Worm (Caenorhabditis elegans) whole organism, young adult: Measurements from ENCODE around the gene nhr-36.

Source experiments
- C06A6.2 ChIP-seq: fragments of 200-800 bp; sonication (Bioruptor generic); conservative IDR thresholded peaks from 2 replicates; pipeline ENCODE4 v1.3.6; 2022; ENCODE audit warnings: missing genetic modification characterization, missing compliant biosample characterization
- D2030.7 ChIP-seq: fragments of 200-800 bp; sonication (Bioruptor generic); IDR thresholded peaks from 2 replicates; pipeline ENCODE4 v1.3.6; 2022; ENCODE audit warnings: missing genetic modification reagents, missing genetic modification characterization, missing compliant biosample characterization
- F10E7.11 ChIP-seq: sonication (generic microtip); optimal IDR thresholded peaks from 2 replicates; lab custom pipeline; 2017; ENCODE audit warnings: mild to moderate bottlenecking, missing genetic modification characterization, moderate library complexity, missing compliant biosample characterization
- F33H1.4 ChIP-seq: fragments of 200-800 bp; sonication (Bioruptor generic); IDR thresholded peaks from 2 replicates; pipeline ENCODE4 v1.3.6; 2022; ENCODE audit warnings: missing genetic modification reagents, missing genetic modification characterization, missing compliant biosample characterization
- T07F8.4 ChIP-seq: sonication (generic microtip); optimal IDR thresholded peaks from 2 replicates; lab custom pipeline; 2016; ENCODE audit warnings: mild to moderate bottlenecking, missing genetic modification characterization, moderate library complexity, missing compliant biosample characterization
- Y56A3A.18 ChIP-seq: fragments of 200-800 bp; sonication (Bioruptor generic); IDR thresholded peaks from 2 replicates; pipeline ENCODE4 v1.3.6; 2022; ENCODE audit warnings: missing genetic modification reagents, missing genetic modification characterization, missing compliant biosample characterization
- Y95B8A.8 ChIP-seq: fragments of 200-800 bp; sonication (Bioruptor generic); IDR thresholded peaks from 2 replicates; pipeline ENCODE4 v1.3.6; 2022; ENCODE audit warnings: missing genetic modification reagents, missing genetic modification characterization, missing compliant biosample characterization
- akir-1 ChIP-seq: fragments of 200-800 bp; sonication (Bioruptor generic); optimal IDR thresholded peaks from 2 replicates; lab custom pipeline; 2018; ENCODE audit warnings: mild to moderate bottlenecking, missing genetic modification characterization, moderate library complexity, missing compliant biosample characterization
- ama-1 ChIP-seq, 3 experiments: fragments of 150-350 bp in 1 of 3; sonication (generic microtip) in 2 of 3; optimal IDR thresholded peaks; 2 replicates each; lab custom pipeline; 2014 to 2018; ENCODE audit warnings: missing biosample characterization in 2 of 3, missing genetic modification characterization in 2 of 3, missing genetic modification reagents in 2 of 3
- aptf-3 ChIP-seq: fragments of 200-800 bp; sonication (Bioruptor generic); IDR thresholded peaks from 2 replicates; pipeline ENCODE4 v1.3.6; 2022; ENCODE audit warnings: missing genetic modification characterization, missing compliant biosample characterization
- ccch-3 ChIP-seq: fragments of 200-800 bp; sonication (Bioruptor generic); optimal IDR thresholded peaks from 2 replicates; lab custom pipeline; 2018; ENCODE audit warnings: mild to moderate bottlenecking, missing genetic modification characterization, missing compliant biosample characterization
- ceh-100 ChIP-seq: fragments of 200-800 bp; sonication (Bioruptor generic); IDR thresholded peaks from 2 replicates; pipeline ENCODE4 v1.3.6; 2022; ENCODE audit warnings: missing genetic modification reagents, missing genetic modification characterization, missing compliant biosample characterization
- ceh-40 ChIP-seq: fragments of 200-800 bp; sonication (Bioruptor generic); IDR thresholded peaks from 2 replicates; pipeline ENCODE4 v1.3.6; 2022; ENCODE audit warnings: missing genetic modification characterization, missing compliant biosample characterization
- ceh-91 ChIP-seq: fragments of 200-800 bp; sonication (Bioruptor generic); IDR thresholded peaks from 2 replicates; pipeline ENCODE4 v1.3.6; 2022; ENCODE audit warnings: missing genetic modification reagents, missing genetic modification characterization, missing compliant biosample characterization
- chd-7 ChIP-seq: sonication (generic microtip); optimal IDR thresholded peaks from 2 replicates; lab custom pipeline; 2016; ENCODE audit warnings: mild to moderate bottlenecking, missing genetic modification characterization, moderate library complexity, missing compliant biosample characterization
- efl-1 ChIP-seq: fragments of 150-350 bp; optimal IDR thresholded peaks from 2 replicates; lab custom pipeline; 2014; ENCODE audit warnings: missing biosample characterization, missing genetic modification reagents, missing genetic modification characterization
- egl-44 ChIP-seq: fragments of 200-800 bp; sonication (Bioruptor generic); IDR thresholded peaks from 2 replicates; pipeline ENCODE4 v1.3.6; 2022; ENCODE audit warnings: missing genetic modification reagents, missing genetic modification characterization, missing compliant biosample characterization
- ekl-4 ChIP-seq: fragments of 200-800 bp; sonication (Bioruptor generic); IDR thresholded peaks from 2 replicates; pipeline ENCODE4 v1.3.6; 2022; ENCODE audit warnings: missing genetic modification reagents, missing genetic modification characterization, missing compliant biosample characterization
- ets-4 ChIP-seq: fragments of 200-800 bp; sonication (Bioruptor generic); optimal IDR thresholded peaks from 2 replicates; lab custom pipeline; 2018; ENCODE audit warnings: mild to moderate bottlenecking, missing genetic modification characterization, missing compliant biosample characterization
- hmg-1.2 ChIP-seq: fragments of 200-800 bp; sonication (Bioruptor generic); IDR thresholded peaks from 2 replicates; pipeline ENCODE4 v1.3.6; 2022; ENCODE audit warnings: missing genetic modification reagents, missing genetic modification characterization, missing compliant biosample characterization
- hrde-1 ChIP-seq: sonication (generic microtip); optimal IDR thresholded peaks from 2 replicates; lab custom pipeline; 2016; ENCODE audit warnings: missing genetic modification characterization, mild to moderate bottlenecking, missing compliant biosample characterization, moderate library complexity, missing genotype, missing genetic modification reagents, borderline replicate concordance
- lag-1 ChIP-seq: fragments of 200-800 bp; sonication (Bioruptor generic); IDR thresholded peaks from 2 replicates; pipeline ENCODE4 v1.3.6; 2022; ENCODE audit warnings: missing genetic modification reagents, missing genetic modification characterization, missing compliant biosample characterization
- let-526 ChIP-seq: fragments of 200-800 bp; sonication (Bioruptor generic); IDR thresholded peaks from 2 replicates; pipeline ENCODE4 v1.3.6; 2022; ENCODE audit warnings: missing genetic modification reagents, missing genetic modification characterization, missing compliant biosample characterization
- mxl-1 ChIP-seq: sonication (generic microtip); optimal IDR thresholded peaks from 2 replicates; lab custom pipeline; 2016; ENCODE audit warnings: missing genetic modification characterization, missing compliant biosample characterization
- nhr-27 ChIP-seq: fragments of 200-800 bp; sonication (Bioruptor generic); optimal IDR thresholded peaks from 2 replicates; lab custom pipeline; 2018; ENCODE audit warnings: mild to moderate bottlenecking, missing genetic modification characterization, moderate library complexity, missing compliant biosample characterization
- repo-1 ChIP-seq: sonication (generic microtip); optimal IDR thresholded peaks from 2 replicates; lab custom pipeline; 2017; ENCODE audit warnings: mild to moderate bottlenecking, missing genetic modification characterization, missing compliant biosample characterization
- rpc-1 ChIP-seq, 2 experiments: fragments of 150-350 bp in 1 of 2; sonication (generic microtip) in 1 of 2; optimal IDR thresholded peaks; 2 replicates each; lab custom pipeline; 2014 to 2018; ENCODE audit warnings: missing biosample characterization in 1 of 2, missing genetic modification characterization in 1 of 2, missing genetic modification reagents in 1 of 2, missing genotype in 1 of 2
- sea-2 ChIP-seq: fragments of 200-800 bp; sonication (Bioruptor generic); IDR thresholded peaks from 2 replicates; pipeline ENCODE4 v1.3.6; 2022; ENCODE audit warnings: missing genetic modification characterization, missing compliant biosample characterization
- sptf-2 ChIP-seq: fragments of 200-800 bp; sonication (Bioruptor generic); optimal IDR thresholded peaks from 2 replicates; lab custom pipeline; 2018; ENCODE audit warnings: mild to moderate bottlenecking, missing genetic modification characterization, missing compliant biosample characterization
- tlf-1 ChIP-seq: fragments of 200-800 bp; sonication (Bioruptor generic); optimal IDR thresholded peaks from 2 replicates; lab custom pipeline; 2018; ENCODE audit warnings: mild to moderate bottlenecking, missing genetic modification characterization, missing compliant biosample characterization
- unc-62 ChIP-seq: fragments of 150-350 bp; optimal IDR thresholded peaks from 2 replicates; lab custom pipeline; 2014; ENCODE audit warnings: missing biosample characterization, missing genetic modification reagents, missing genetic modification characterization
- ztf-25 ChIP-seq: fragments of 200-800 bp; sonication (Bioruptor generic); IDR thresholded peaks from 2 replicates; pipeline ENCODE4 v1.3.6; 2022; ENCODE audit warnings: missing genetic modification reagents, missing genetic modification characterization, missing compliant biosample characterization
- ztf-26 ChIP-seq: sonication (generic microtip); optimal IDR thresholded peaks from 2 replicates; lab custom pipeline; 2017; ENCODE audit warnings: missing genetic modification characterization, missing compliant biosample characterization

The nhr-36 gene

DNA sequence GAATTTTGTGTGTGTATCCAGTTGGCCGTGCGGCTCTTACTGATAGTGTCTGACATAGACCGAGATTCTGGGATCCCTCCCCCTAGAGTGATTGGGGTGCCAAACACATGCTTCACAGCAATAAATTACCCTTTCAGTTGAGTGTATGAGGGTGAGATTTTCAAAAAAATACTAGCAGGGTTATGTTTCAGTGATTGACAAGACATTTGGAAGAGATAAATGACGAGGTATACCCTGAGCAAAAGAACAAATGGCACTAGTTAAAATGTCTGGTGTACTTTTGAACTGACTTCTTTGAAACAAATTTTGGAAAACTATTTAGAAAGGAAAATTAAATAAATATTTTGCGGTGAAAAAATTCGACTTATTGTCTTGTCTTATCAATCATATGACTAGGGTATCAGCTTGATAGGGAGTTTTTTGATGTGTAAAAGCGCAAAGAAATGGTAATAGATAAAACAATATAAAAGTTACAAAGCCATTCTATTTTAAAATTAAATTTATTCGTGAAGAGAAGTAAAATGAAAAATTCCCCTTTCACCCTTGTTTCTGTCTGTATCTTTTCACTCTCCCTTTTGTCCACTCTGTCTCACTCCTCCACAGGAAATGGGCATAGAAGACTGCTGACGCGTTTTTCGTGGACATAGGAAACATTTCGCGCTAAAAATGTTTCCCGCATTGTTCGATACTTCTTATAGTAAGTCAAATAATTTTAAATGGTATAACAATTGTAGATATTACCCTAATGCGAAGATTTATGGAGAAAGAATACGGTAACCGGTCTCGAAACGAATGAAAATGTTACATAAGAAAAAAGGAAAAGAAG lies 18.0 kb downstream of the nhr-36 start, which contains the start of gene glo-4 (continued):
- TF ChIP-seq let-526 (GFP tag; lab: Robert Waterston, UW) = no peak
- TF ChIP-seq ceh-91 = no peak
- no peak for TF ChIP-seq rpc-1 (optimal IDR thresholded peaks at IDR 0.05; lab: Kevin White, UChicago)
- no peak for TF ChIP-seq rpc-1 (tag; optimal IDR thresholded peaks at IDR 0.05; lab: Kevin White, UChicago)
- TF ChIP-seq aptf-3 (GFP tag; lab: Robert Waterston, UW) = no peak
- TF ChIP-seq, all 124 proteins: peak for 17

DNA sequence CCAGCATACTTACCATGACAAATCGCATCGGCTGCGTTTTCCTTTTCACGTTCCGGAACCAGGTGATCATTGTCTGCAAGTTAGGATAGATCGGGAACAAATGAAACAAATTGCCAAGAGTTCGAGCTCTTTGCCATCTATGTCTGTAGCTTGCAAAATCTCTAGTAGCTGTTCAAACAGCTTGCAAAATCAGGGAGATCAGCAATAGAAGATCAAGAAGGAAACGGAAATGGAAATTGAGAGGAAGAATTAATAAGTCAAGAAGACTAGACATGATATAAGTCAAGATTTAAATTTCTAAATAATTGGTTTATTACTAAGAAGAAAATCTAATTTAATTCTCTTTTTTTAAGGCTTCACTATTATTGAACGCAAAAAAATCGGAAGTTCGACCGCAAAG lies 29.1 kb downstream of the nhr-36 start, which contains the start of gene F07C3.3:
Gene F07C3.3, minus strand, starts transcription at position 101 of the 400 bp plus-strand sequence.
- TF ChIP-seq ekl-4 (no peak), ztf-25 (no peak), F10E7.11 (no peak), akir-1 (no peak), mxl-1 (tag; lab: Kevin White, UChicago) (no peak), ama-1 (optimal IDR thresholded peaks at IDR 0.05; lab: Kevin White, UChicago) (no peak), ama-1 (GFP tag; optimal IDR thresholded peaks at IDR 0.05; lab: Kevin White, UChicago) (no peak), sptf-2 (GFP tag; lab: Kevin White, UChicago) (no peak), unc-62 (GFP tag; lab: Kevin White, UChicago) (no peak), sea-2 (GFP tag; lab: Robert Waterston, UW) (no peak), T07F8.4 (tag; lab: Kevin White, UChicago) (no peak), ets-4 (GFP tag; lab: Kevin White, UChicago) (no peak), ceh-40 (no peak), Y95B8A.8 (GFP tag; lab: Robert Waterston, UW) (no peak)

DNA sequence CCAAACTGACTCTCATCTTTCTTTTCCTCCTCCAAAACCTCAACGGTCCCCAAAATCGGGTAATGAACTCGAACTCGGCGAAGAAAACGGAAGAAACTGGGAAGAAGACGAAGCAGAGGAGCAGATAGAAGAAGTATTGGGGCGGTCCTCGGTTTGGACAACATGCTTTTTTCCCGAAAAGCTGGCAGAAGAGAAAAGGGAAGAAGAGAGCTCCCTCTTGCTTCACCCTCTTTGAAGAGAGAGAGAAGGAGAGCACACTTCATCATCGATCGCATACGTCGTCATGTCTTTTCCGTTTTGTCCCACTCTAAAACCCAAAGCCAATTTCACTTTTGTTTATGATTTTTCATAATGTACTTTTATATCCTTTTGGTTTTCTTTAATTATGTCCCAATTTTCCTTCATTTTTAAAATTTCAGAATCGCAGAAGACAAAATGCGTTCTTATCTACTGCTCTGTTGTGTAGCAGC lies 35.7 kb downstream of the nhr-36 start, which contains the start of gene F07C3.2:
Gene F07C3.2, plus strand, starts transcription at position 420 of the 470 bp plus-strand sequence.
- no peak for TF ChIP-seq egl-44 (GFP tag; lab: Robert Waterston, UW)
- no peak for TF ChIP-seq repo-1 (tag; lab: Kevin White, UChicago)
- no peak for TF ChIP-seq ztf-26
- no peak for TF ChIP-seq nhr-27 (tag; lab: Kevin White, UChicago)
- no peak for TF ChIP-seq lag-1 (GFP tag; lab: Robert Waterston, UW)
- TF ChIP-seq D2030.7 (GFP tag; lab: Robert Waterston, UW) = no peak
- no peak for TF ChIP-seq tlf-1 (GFP tag; lab: Kevin White, UChicago)
- no peak for TF ChIP-seq hrde-1 (tag; lab: Kevin White, UChicago)
- TF ChIP-seq hmg-1.2 (GFP tag; lab: Robert Waterston, UW) = no peak
- no peak for TF ChIP-seq chd-7 (tag; lab: Kevin White, UChicago)
- TF ChIP-seq efl-1 = no peak
- TF ChIP-seq rpc-1 (optimal IDR thresholded peaks at IDR 0.05; lab: Kevin White, UChicago) = no peak
- TF ChIP-seq rpc-1 (tag; optimal IDR thresholded peaks at IDR 0.05; lab: Kevin White, UChicago) = no peak
- TF ChIP-seq ceh-100 (GFP tag; lab: Robert Waterston, UW) = no peak
- no peak for TF ChIP-seq F33H1.4 (GFP tag; lab: Robert Waterston, UW)
- TF ChIP-seq ccch-3 (GFP tag; lab: Kevin White, UChicago) = no peak
- TF ChIP-seq C06A6.2 (GFP tag; lab: Robert Waterston, UW) = no peak
- no peak for TF ChIP-seq Y56A3A.18 (GFP tag; lab: Robert Waterston, UW)
